Worm (Caenorhabditis elegans) whole organism, dauer: ENCODE results near the gene ZK218.5.

Source experiments
- unc-62 ChIP-seq: sonication (generic microtip); optimal IDR thresholded peaks from 2 replicates; lab custom pipeline; 2017; ENCODE audit warnings: missing biosample characterization, missing genetic modification reagents, missing genetic modification characterization

Gene ZK218.5

ce11 chrV:17105483-17105882 lies 4.6 kb downstream of the ZK218.5 start, which contains the start of gene ZK218.7:
ZK218.7 (plus strand) TSS chrV:17105783.
- TF ChIP-seq unc-62 (GFP tag; lab: Kevin White, UChicago), result no peak

DNA sequence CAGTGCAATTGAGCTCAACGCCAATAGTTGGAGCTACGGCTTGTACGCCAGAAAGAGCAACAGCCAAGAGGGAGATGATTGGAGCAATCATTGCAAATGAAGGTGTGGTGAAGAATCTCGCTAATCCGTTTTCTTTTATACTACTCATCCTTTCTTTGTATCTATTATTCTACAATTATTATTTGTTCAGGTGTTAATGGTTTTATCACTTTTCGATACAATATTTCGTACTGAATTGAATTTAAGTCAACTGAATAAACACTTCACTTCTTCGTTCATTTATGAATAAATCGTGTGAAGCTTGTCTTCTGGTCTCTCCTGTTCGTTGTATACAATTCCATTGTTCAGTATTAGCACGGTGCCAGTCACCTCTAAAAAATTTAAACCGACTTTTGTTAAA lies 7.4 kb downstream of the ZK218.5 start, which contains the start of gene ZK218.11:
Gene ZK218.11 (minus strand): TSS at position 101 of the 400 bp plus-strand sequence.
- no peak for TF ChIP-seq unc-62 (GFP tag; lab: Kevin White, UChicago)

DNA sequence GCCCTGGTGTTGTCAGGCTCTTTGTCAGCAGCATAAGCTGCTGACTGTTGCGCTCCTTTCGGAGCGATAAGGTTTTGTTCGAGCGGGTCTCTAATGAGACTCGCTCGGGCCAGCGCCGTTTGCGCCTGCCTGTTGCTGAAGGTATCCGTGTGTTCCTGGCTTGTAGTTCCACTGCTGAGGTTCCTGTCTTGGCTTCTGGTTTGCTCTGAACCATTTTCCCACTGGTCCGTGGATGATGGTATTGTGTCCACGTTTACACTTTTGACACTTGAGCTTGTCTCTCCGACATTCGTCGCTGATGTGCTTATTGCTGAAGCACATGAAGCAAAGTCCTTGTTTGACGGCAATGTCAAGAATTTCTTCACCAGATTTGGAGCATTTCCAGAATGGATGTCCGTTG lies 50.4 kb downstream of the ZK218.5 start:
- TF ChIP-seq unc-62 (GFP tag; lab: Kevin White, UChicago), result no peak
